Worm (Caenorhabditis elegans) whole organism, L3 larva: ENCODE results near the gene Y25C1A.2.

ENCODE experiments used
- daf-12 ChIP-seq: fragments of 150-350 bp; optimal IDR thresholded peaks from 2 replicates; lab custom pipeline; 2014; ENCODE audit warnings: missing biosample characterization, missing genetic modification reagents, missing genetic modification characterization
- elt-2 ChIP-seq: sonication (generic microtip); optimal IDR thresholded peaks from 2 replicates; lab custom pipeline; 2016; ENCODE audit warnings: missing genetic modification reagents, mild to moderate bottlenecking, missing genetic modification characterization, missing compliant biosample characterization
- elt-3 ChIP-seq, 3 experiments: fragments of 150-350 bp in 1 of 3; sonication (generic microtip) in 2 of 3; optimal IDR thresholded peaks; 2 replicates in 2 of 3; 4 replicates in 1 of 3; lab custom pipeline; 2014 to 2017; ENCODE audit warnings: missing biosample characterization in 3 of 3, missing genetic modification characterization in 3 of 3
- eor-1 ChIP-seq, 2 experiments: fragments of 150-350 bp; optimal IDR thresholded peaks; 2 replicates each; lab custom pipeline; 2014 to 2018; ENCODE audit warnings: missing biosample characterization in 2 of 2, missing genetic modification characterization in 2 of 2
- fos-1 ChIP-seq: fragments of 150-350 bp; optimal IDR thresholded peaks from 2 replicates; lab custom pipeline; 2014; ENCODE audit warnings: missing biosample characterization, missing genetic modification characterization
- jun-1 ChIP-seq: fragments of 150-350 bp; optimal IDR thresholded peaks from 2 replicates; lab custom pipeline; 2014; ENCODE audit warnings: missing biosample characterization, missing genetic modification reagents, missing genetic modification characterization
- lin-39 ChIP-seq: fragments of 150-350 bp; optimal IDR thresholded peaks from 2 replicates; lab custom pipeline; 2018; ENCODE audit warnings: missing biosample characterization, missing genetic modification reagents, missing genetic modification characterization
- nhr-11 ChIP-seq: fragments of 150-350 bp; optimal IDR thresholded peaks from 2 replicates; lab custom pipeline; 2014; ENCODE audit warnings: missing biosample characterization, missing genetic modification characterization
- nhr-23 ChIP-seq: fragments of 150-350 bp; optimal IDR thresholded peaks from 2 replicates; lab custom pipeline; 2014; ENCODE audit warnings: missing biosample characterization, missing genetic modification reagents, missing genetic modification characterization
- nhr-76 ChIP-seq: fragments of 150-350 bp; sonication (generic microtip); optimal IDR thresholded peaks from 5 replicates; lab custom pipeline; 2014; ENCODE audit warnings: missing biosample characterization, missing genetic modification characterization
- skn-1 ChIP-seq: fragments of 150-350 bp; optimal IDR thresholded peaks from 2 replicates; lab custom pipeline; 2014; ENCODE audit warnings: missing biosample characterization, missing genetic modification characterization
- snpc-4 ChIP-seq: fragments of 150-350 bp; optimal IDR thresholded peaks from 2 replicates; lab custom pipeline; 2014; ENCODE audit warnings: missing biosample characterization, missing genetic modification characterization
- zag-1 ChIP-seq: fragments of 150-350 bp; optimal IDR thresholded peaks from 2 replicates; lab custom pipeline; 2014; ENCODE audit warnings: missing biosample characterization, missing genetic modification characterization
- ztf-4 ChIP-seq: fragments of 150-350 bp; optimal IDR thresholded peaks from 2 replicates; lab custom pipeline; 2014; ENCODE audit warnings: missing biosample characterization, missing genetic modification characterization

ce11 chrII:3145842-3146241, 33.4 kb downstream of the Y25C1A.2 start, which contains the start of gene T10D4.15:
- TF ChIP-seq elt-2 (tag; lab: Kevin White, UChicago) (no peak), ztf-4 (tag; lab: Kevin White, UChicago) (no peak), nhr-23 (tag; lab: Kevin White, UChicago) (no peak), zag-1 (no peak), nhr-76 (tag; lab: Kevin White, UChicago) (no peak), fos-1 (tag; lab: Kevin White, UChicago) (no peak), lin-39 (tag; lab: Kevin White, UChicago) (no peak), elt-3 (tag; optimal IDR thresholded peaks at IDR 0.05; lab: Kevin White, UChicago) (no peak), nhr-11 (tag; lab: Kevin White, UChicago) (no peak), jun-1 (tag; lab: Kevin White, UChicago) (no peak), eor-1 (tag; optimal IDR thresholded peaks at IDR 0.05; lab: Kevin White, UChicago) (no peak), skn-1 (tag; lab: Kevin White, UChicago) (no peak), snpc-4 (tag; lab: Kevin White, UChicago) (no peak), daf-12 (no peak)
